Worm (Caenorhabditis elegans): Measurements from ENCODE around the gene C34C12.12.

ce11 chrIII:3502215-3502838 lies 49.3 kb downstream of the C34C12.12 start, which contains the start of gene M01F1.8:
- no peak for TF ChIP-seq somi-1 (GFP tag; optimal IDR thresholded peaks at IDR 0.05)
- peak; percentile 62 for TF ChIP-seq lin-54 (GFP tag; optimal IDR thresholded peaks at IDR 0.05)
- no peak for TF ChIP-seq mxl-1 (tag; optimal IDR thresholded peaks at IDR 0.05)
- no peak for TF ChIP-seq dpl-1 (GFP tag; optimal IDR thresholded peaks at IDR 0.05)
- no peak for TF ChIP-seq F10E7.11 (tag; optimal IDR thresholded peaks at IDR 0.05)
